Fruit fly (Drosophila melanogaster) whole organism, embryonic: ENCODE results near the gene Ids.

ENCODE experiments used
- CG10431 ChIP-seq: fragments of 200-800 bp; sonication (Bioruptor generic); optimal IDR thresholded peaks from 3 replicates; lab custom pipeline; 2018; ENCODE audit warnings: missing biosample characterization, mild to moderate bottlenecking, missing genetic modification characterization
- CG10462 ChIP-seq: fragments of 200-800 bp; sonication (Bioruptor generic); optimal IDR thresholded peaks from 2 replicates; lab custom pipeline; 2016; ENCODE audit warnings: missing biosample characterization, missing genetic modification characterization
- CG12071 ChIP-seq: fragments of 200-800 bp; sonication (Bioruptor generic); optimal IDR thresholded peaks from 3 replicates; lab custom pipeline; 2018; ENCODE audit warnings: missing biosample characterization, mild to moderate bottlenecking, missing genetic modification characterization
- CG13424 ChIP-seq: fragments of 200-800 bp; sonication (Bioruptor generic); optimal IDR thresholded peaks from 2 replicates; lab custom pipeline; 2019; ENCODE audit warnings: missing biosample characterization, mild to moderate bottlenecking, missing genetic modification characterization, moderate library complexity
- CG14710 ChIP-seq: fragments of 200-800 bp; sonication (Bioruptor generic); optimal IDR thresholded peaks from 3 replicates; lab custom pipeline; 2019; ENCODE audit warnings: missing biosample characterization, mild to moderate bottlenecking, missing genetic modification characterization, moderate library complexity
- CG1529 ChIP-seq: fragments of 200-800 bp; sonication (Bioruptor generic); optimal IDR thresholded peaks from 3 replicates; lab custom pipeline; 2018; ENCODE audit warnings: missing biosample characterization, missing genetic modification characterization
- CG15514 ChIP-seq: fragments of 200-800 bp; sonication (Bioruptor generic); optimal IDR thresholded peaks from 3 replicates; lab custom pipeline; 2017; ENCODE audit warnings: missing biosample characterization, missing genetic modification characterization, mild to moderate bottlenecking, moderate library complexity, missing genetic modification reagents
- CG16779 ChIP-seq: fragments of 200-800 bp; sonication (Bioruptor generic); IDR thresholded peaks from 2 replicates; pipeline ENCODE4 v1.3.6; 2022; ENCODE audit warnings: missing biosample characterization, missing genetic modification characterization
- CG16813 ChIP-seq: fragments of 200-800 bp; sonication (Bioruptor generic); IDR thresholded peaks from 3 replicates; pipeline ENCODE4 v1.3.6; 2022; ENCODE audit warnings: missing biosample characterization, missing genetic modification characterization; ENCODE audit not compliant: partially characterized antibody
- CG17612 ChIP-seq: fragments of 200-800 bp; sonication (Bioruptor generic); IDR thresholded peaks from 2 replicates; pipeline ENCODE4 v1.3.6; 2022; ENCODE audit warnings: missing biosample characterization, missing genetic modification characterization
- CG18476 ChIP-seq: fragments of 200-800 bp; sonication (Bioruptor generic); optimal IDR thresholded peaks from 2 replicates; lab custom pipeline; 2016; ENCODE audit warnings: missing biosample characterization, mild to moderate bottlenecking, missing genetic modification characterization
- CG2875 ChIP-seq: fragments of 200-800 bp; sonication (Bioruptor generic); optimal IDR thresholded peaks from 2 replicates; lab custom pipeline; 2017; ENCODE audit warnings: missing biosample characterization, mild to moderate bottlenecking, missing genetic modification characterization, missing genetic modification reagents
- CG2889 ChIP-seq: fragments of 200-800 bp; sonication (Bioruptor generic); IDR thresholded peaks from 3 replicates; pipeline ENCODE4 v1.3.6; 2022; ENCODE audit warnings: missing biosample characterization, missing genetic modification characterization
- CG31441 ChIP-seq: fragments of 200-800 bp; sonication (Bioruptor generic); IDR thresholded peaks from 2 replicates; pipeline ENCODE4 v1.3.6; 2022; ENCODE audit warnings: missing biosample characterization, missing genetic modification characterization
- CG3281 ChIP-seq: fragments of 200-800 bp; sonication (Bioruptor generic); optimal IDR thresholded peaks from 3 replicates; lab custom pipeline; 2017; ENCODE audit warnings: missing biosample characterization, mild to moderate bottlenecking, missing genetic modification characterization
- CG42726 ChIP-seq: fragments of 200-800 bp; sonication (Bioruptor generic); IDR thresholded peaks from 2 replicates; pipeline ENCODE4 v1.3.6; 2022; ENCODE audit warnings: missing biosample characterization, missing genetic modification characterization; ENCODE audit not compliant: partially characterized antibody
- CG4854 ChIP-seq: fragments of 200-800 bp; sonication (Bioruptor generic); optimal IDR thresholded peaks from 2 replicates; lab custom pipeline; 2016; ENCODE audit warnings: missing biosample characterization, missing genetic modification characterization, inconsistent platforms
- CG5245 ChIP-seq: fragments of 200-800 bp; sonication (Bioruptor generic); optimal IDR thresholded peaks from 3 replicates; lab custom pipeline; 2016; ENCODE audit warnings: missing biosample characterization, missing genetic modification characterization
- CG6654 ChIP-seq: fragments of 200-800 bp; sonication (Bioruptor generic); optimal IDR thresholded peaks from 2 replicates; lab custom pipeline; 2017; ENCODE audit warnings: missing biosample characterization, mild to moderate bottlenecking, missing genetic modification characterization
- CG7839 ChIP-seq: fragments of 200-800 bp; sonication (Bioruptor generic); optimal IDR thresholded peaks from 3 replicates; lab custom pipeline; 2018; ENCODE audit warnings: missing biosample characterization, mild to moderate bottlenecking, missing genetic modification characterization, moderate library complexity
- CG7963 ChIP-seq: fragments of 200-800 bp; sonication (Bioruptor generic); IDR thresholded peaks from 3 replicates; pipeline ENCODE4 v1.3.6; 2022; ENCODE audit warnings: missing biosample characterization, missing genetic modification characterization; ENCODE audit not compliant: partially characterized antibody
- CG9876 ChIP-seq: fragments of 200-800 bp; sonication (Bioruptor generic); optimal IDR thresholded peaks from 2 replicates; lab custom pipeline; 2016; ENCODE audit warnings: missing biosample characterization, missing genetic modification characterization
- Dad ChIP-seq: fragments of 200-800 bp; sonication (Bioruptor generic); optimal IDR thresholded peaks from 3 replicates; lab custom pipeline; 2016; ENCODE audit warnings: missing biosample characterization, missing genetic modification characterization
- Deaf1 ChIP-seq: fragments of 200-800 bp; optimal IDR thresholded peaks from 3 replicates; lab custom pipeline; 2019; ENCODE audit warnings: missing biosample characterization, mild to moderate bottlenecking, missing genetic modification characterization, moderate library complexity
- Dref ChIP-seq: fragments of 200-800 bp; sonication (Bioruptor generic); IDR thresholded peaks from 2 replicates; pipeline ENCODE4 v1.3.6; 2022; ENCODE audit warnings: missing biosample characterization, missing genetic modification characterization
- E2f2 ChIP-seq: fragments of 200-800 bp; sonication (Bioruptor generic); IDR thresholded peaks from 2 replicates; pipeline ENCODE4 v1.3.6; 2022; ENCODE audit warnings: missing biosample characterization, missing genetic modification characterization
- ERR ChIP-seq: fragments of 200-800 bp; sonication (Bioruptor generic); optimal IDR thresholded peaks from 2 replicates; lab custom pipeline; 2016; ENCODE audit warnings: missing biosample characterization, missing genetic modification characterization
- Fer3 ChIP-seq: fragments of 200-800 bp; sonication (Bioruptor generic); optimal IDR thresholded peaks from 2 replicates; lab custom pipeline; 2018; ENCODE audit warnings: missing biosample characterization, mild to moderate bottlenecking, missing genetic modification characterization, moderate library complexity
- Gug ChIP-seq: fragments of 200-800 bp; sonication (Bioruptor generic); IDR thresholded peaks from 4 replicates; pipeline ENCODE4 v1.3.6; 2022; ENCODE audit warnings: missing biosample characterization, missing genetic modification characterization
- Meics ChIP-seq: fragments of 200-800 bp; sonication (Bioruptor generic); optimal IDR thresholded peaks from 2 replicates; lab custom pipeline; 2017; ENCODE audit warnings: missing biosample characterization, mild to moderate bottlenecking, missing genetic modification characterization
- NC2α ChIP-seq: fragments of 200-800 bp; sonication (Bioruptor generic); optimal IDR thresholded peaks from 2 replicates; lab custom pipeline; 2016; ENCODE audit warnings: missing biosample characterization, missing genetic modification characterization
- Sry-δ ChIP-seq: fragments of 200-800 bp; sonication (Bioruptor generic); optimal IDR thresholded peaks from 2 replicates; lab custom pipeline; 2016; ENCODE audit warnings: missing biosample characterization, missing genetic modification characterization
- Stat92E ChIP-seq, 3 experiments: fragments of >200 bp in 2 of 3; fragments of 200-800 bp in 1 of 3; sonication (Bioruptor generic) in 1 of 3; optimal IDR thresholded peaks; 2 replicates each; lab custom pipeline; 2017 to 2019; ENCODE audit warnings: missing biosample characterization in 3 of 3, missing genetic modification characterization in 3 of 3, mild to moderate bottlenecking in 1 of 3, moderate library complexity in 1 of 3
- Usf ChIP-seq: fragments of 200-800 bp; sonication (Bioruptor generic); optimal IDR thresholded peaks from 2 replicates; lab custom pipeline; 2017; ENCODE audit warnings: missing genotype, missing biosample characterization, missing genetic modification characterization
- YL-1 ChIP-seq: fragments of 200-800 bp; sonication (Bioruptor generic); optimal IDR thresholded peaks from 3 replicates; lab custom pipeline; 2017; ENCODE audit warnings: missing biosample characterization, mild to moderate bottlenecking, missing genetic modification characterization
- al ChIP-seq: fragments of 200-800 bp; sonication (Bioruptor generic); IDR thresholded peaks from 2 replicates; pipeline ENCODE4 v1.3.6; 2022; ENCODE audit warnings: missing biosample characterization, missing genetic modification characterization
- cas ChIP-seq: fragments of 200-800 bp; sonication (Bioruptor generic); IDR thresholded peaks from 2 replicates; pipeline ENCODE4 v1.3.6; 2022; ENCODE audit warnings: missing biosample characterization, missing genetic modification characterization
- eve ChIP-seq, 2 experiments: fragments of >200 bp; optimal IDR thresholded peaks; 2 replicates each; lab custom pipeline; 2017; ENCODE audit warnings: missing biosample characterization in 2 of 2, missing genetic modification characterization in 2 of 2
- fd64A ChIP-seq: fragments of 200-800 bp; sonication (Bioruptor generic); optimal IDR thresholded peaks from 3 replicates; lab custom pipeline; 2018; ENCODE audit warnings: missing biosample characterization, mild to moderate bottlenecking, missing genetic modification characterization
- gem ChIP-seq: fragments of 200-800 bp; sonication (Bioruptor generic); optimal IDR thresholded peaks from 2 replicates; lab custom pipeline; 2019; ENCODE audit warnings: missing biosample characterization, mild to moderate bottlenecking, missing genetic modification characterization, moderate library complexity
- hkb ChIP-seq, 2 experiments: fragments of 200-800 bp in 1 of 2; fragments of >200 bp in 1 of 2; sonication (Bioruptor generic) in 1 of 2; IDR thresholded peaks in 1 of 2; optimal IDR thresholded peaks in 1 of 2; 2 replicates each; pipeline versions ENCODE4 v1.3.6 to Lab custom; 2017 to 2022; ENCODE audit warnings: missing biosample characterization in 1 of 2, missing genetic modification characterization in 1 of 2
- nau ChIP-seq: fragments of 200-800 bp; sonication (Bioruptor generic); optimal IDR thresholded peaks from 3 replicates; lab custom pipeline; 2017; ENCODE audit warnings: missing biosample characterization, mild to moderate bottlenecking, missing genetic modification characterization, missing genetic modification reagents
- nerfin-2 ChIP-seq: fragments of 200-800 bp; sonication (Bioruptor generic); IDR thresholded peaks from 2 replicates; pipeline ENCODE4 v1.3.6; 2022; ENCODE audit warnings: missing biosample characterization, missing genetic modification characterization; ENCODE audit not compliant: partially characterized antibody
- p53 ChIP-seq: fragments of 200-800 bp; sonication (Bioruptor generic); optimal IDR thresholded peaks from 2 replicates; lab custom pipeline; 2016; ENCODE audit warnings: missing biosample characterization, missing genetic modification characterization
- pfk ChIP-seq: fragments of 200-800 bp; sonication (Bioruptor generic); optimal IDR thresholded peaks from 2 replicates; lab custom pipeline; 2018; ENCODE audit warnings: missing biosample characterization, mild to moderate bottlenecking, missing genetic modification characterization, moderate library complexity
- pita ChIP-seq: fragments of 200-800 bp; sonication (Bioruptor generic); optimal IDR thresholded peaks from 2 replicates; lab custom pipeline; 2017; ENCODE audit warnings: missing biosample characterization, mild to moderate bottlenecking, missing genetic modification characterization
- tio ChIP-seq: fragments of 200-800 bp; sonication (Bioruptor generic); optimal IDR thresholded peaks from 2 replicates; lab custom pipeline; 2017; ENCODE audit warnings: missing biosample characterization, missing genetic modification characterization, inconsistent platforms
- tup ChIP-seq: fragments of 200-800 bp; sonication (Bioruptor generic); optimal IDR thresholded peaks from 2 replicates; lab custom pipeline; 2016; ENCODE audit warnings: missing biosample characterization, mild to moderate bottlenecking, missing genetic modification characterization, moderate library complexity
- unpg ChIP-seq: fragments of 200-800 bp; sonication (Bioruptor generic); optimal IDR thresholded peaks from 3 replicates; lab custom pipeline; 2018; ENCODE audit warnings: missing biosample characterization, mild to moderate bottlenecking, missing genetic modification characterization, moderate library complexity
- wor ChIP-seq: fragments of 200-800 bp; sonication (Bioruptor generic); IDR thresholded peaks from 2 replicates; pipeline ENCODE4 v1.3.6; 2022; ENCODE audit warnings: missing biosample characterization, missing genetic modification characterization

The Ids gene

dm6 chr3L:3389666-3390059, 11.6 kb downstream of the Ids start (continued):
- peak; percentile 12 for TF ChIP-seq Deaf1 (tag; lab: Kevin White, UChicago)
- no peak for TF ChIP-seq cas
- TF ChIP-seq CG4854 (GFP tag; lab: Kevin White, UChicago) = no peak
- no peak for TF ChIP-seq ERR (GFP tag; lab: Kevin White, UChicago)
- TF ChIP-seq CG16779 (GFP tag; lab: Robert Waterston, UW) = no peak
- TF ChIP-seq hkb (optimal IDR thresholded peaks at IDR 0.05; lab: Kevin White, UChicago) = no peak
- TF ChIP-seq hkb (GFP tag; IDR thresholded peaks at IDR 0.05; lab: Robert Waterston, UW) = peak; percentile 53
- TF ChIP-seq CG1529 = no peak
- no peak for TF ChIP-seq YL-1 (GFP tag; lab: Kevin White, UChicago)
- peak; percentile 51 for TF ChIP-seq Meics (GFP tag; lab: Kevin White, UChicago)
- peak; percentile 37; the same call in 1 of the 2 replicates for TF ChIP-seq wor (GFP tag; lab: Robert Waterston, UW)
- no peak for TF ChIP-seq CG9876
- TF ChIP-seq unpg (GFP tag; lab: Kevin White, UChicago) = peak; percentile 34
- no peak for TF ChIP-seq pita (GFP tag; lab: Kevin White, UChicago)
- no peak for TF ChIP-seq Usf (GFP tag; lab: Kevin White, UChicago)
- no peak for TF ChIP-seq Sry-δ (GFP tag; lab: Kevin White, UChicago)
- no peak for TF ChIP-seq CG2889 (GFP tag; lab: Robert Waterston, UW)
- TF ChIP-seq CG42726 (GFP tag; lab: Robert Waterston, UW) = no peak
- no peak for TF ChIP-seq al
- peak; percentile 9 for TF ChIP-seq tio (GFP tag; lab: Kevin White, UChicago)
- no peak for TF ChIP-seq CG16813 (GFP tag; lab: Robert Waterston, UW)
- TF ChIP-seq CG12071 = no peak
- no peak for TF ChIP-seq tup (GFP tag; lab: Kevin White, UChicago)
- no peak; the same call in 3 of the 4 replicates for TF ChIP-seq Gug
- no peak for TF ChIP-seq nerfin-2 (GFP tag; lab: Robert Waterston, UW)
- no peak for TF ChIP-seq CG10462 (GFP tag; lab: Kevin White, UChicago)
- peak; percentile 32 for TF ChIP-seq nau (GFP tag; lab: Kevin White, UChicago)
- TF ChIP-seq CG6654 = peak; percentile 39
- TF ChIP-seq CG17612 = no peak
- peak; percentile 53 for TF ChIP-seq CG14710 (tag; lab: Kevin White, UChicago)
- TF ChIP-seq CG31441 (GFP tag; lab: Robert Waterston, UW) = peak; percentile 69; the same call in 1 of the 2 replicates
- no peak for TF ChIP-seq NC2α
- no peak for TF ChIP-seq CG3281 (GFP tag; lab: Kevin White, UChicago)
- no peak for TF ChIP-seq CG10431 (GFP tag; lab: Kevin White, UChicago)
- peak; percentile 44 for TF ChIP-seq CG2875 (GFP tag; lab: Kevin White, UChicago)
- no peak for TF ChIP-seq E2f2 (GFP tag; lab: Robert Waterston, UW)
- no peak for TF ChIP-seq p53 (GFP tag; lab: Kevin White, UChicago)
- TF ChIP-seq pfk (GFP tag; lab: Kevin White, UChicago) = no peak
- TF ChIP-seq CG15514 (GFP tag; lab: Kevin White, UChicago) = peak; percentile 30
- TF ChIP-seq CG18476 (GFP tag; lab: Kevin White, UChicago) = peak; percentile 54
- TF ChIP-seq fd64A (GFP tag; lab: Kevin White, UChicago) = no peak
- peak; percentile 31 for TF ChIP-seq Dad (GFP tag; lab: Kevin White, UChicago)
- peak; percentile 20 for TF ChIP-seq Fer3 (tag; lab: Kevin White, UChicago)
- TF ChIP-seq CG7963 = no peak
- TF ChIP-seq gem (tag; lab: Kevin White, UChicago) = peak; percentile 72
- TF ChIP-seq Dref (GFP tag; lab: Robert Waterston, UW) = no peak
- no peak for TF ChIP-seq CG5245 (GFP tag; lab: Kevin White, UChicago)
- no peak for TF ChIP-seq Stat92E (GFP tag; optimal IDR thresholded peaks at IDR 0.05; lab: Kevin White, UChicago)
- TF ChIP-seq eve (GFP tag; optimal IDR thresholded peaks at IDR 0.05; lab: Kevin White, UChicago) = peak in 1 of 2 experiments; percentile 73
- peak; percentile 38 for TF ChIP-seq CG13424 (tag; lab: Kevin White, UChicago)
- TF ChIP-seq CG7839 (tag; lab: Kevin White, UChicago) = peak; percentile 74
